Fruit fly (Drosophila melanogaster): Measurements from ENCODE around the gene Ucp4C.

The Ucp4C gene

DNA sequence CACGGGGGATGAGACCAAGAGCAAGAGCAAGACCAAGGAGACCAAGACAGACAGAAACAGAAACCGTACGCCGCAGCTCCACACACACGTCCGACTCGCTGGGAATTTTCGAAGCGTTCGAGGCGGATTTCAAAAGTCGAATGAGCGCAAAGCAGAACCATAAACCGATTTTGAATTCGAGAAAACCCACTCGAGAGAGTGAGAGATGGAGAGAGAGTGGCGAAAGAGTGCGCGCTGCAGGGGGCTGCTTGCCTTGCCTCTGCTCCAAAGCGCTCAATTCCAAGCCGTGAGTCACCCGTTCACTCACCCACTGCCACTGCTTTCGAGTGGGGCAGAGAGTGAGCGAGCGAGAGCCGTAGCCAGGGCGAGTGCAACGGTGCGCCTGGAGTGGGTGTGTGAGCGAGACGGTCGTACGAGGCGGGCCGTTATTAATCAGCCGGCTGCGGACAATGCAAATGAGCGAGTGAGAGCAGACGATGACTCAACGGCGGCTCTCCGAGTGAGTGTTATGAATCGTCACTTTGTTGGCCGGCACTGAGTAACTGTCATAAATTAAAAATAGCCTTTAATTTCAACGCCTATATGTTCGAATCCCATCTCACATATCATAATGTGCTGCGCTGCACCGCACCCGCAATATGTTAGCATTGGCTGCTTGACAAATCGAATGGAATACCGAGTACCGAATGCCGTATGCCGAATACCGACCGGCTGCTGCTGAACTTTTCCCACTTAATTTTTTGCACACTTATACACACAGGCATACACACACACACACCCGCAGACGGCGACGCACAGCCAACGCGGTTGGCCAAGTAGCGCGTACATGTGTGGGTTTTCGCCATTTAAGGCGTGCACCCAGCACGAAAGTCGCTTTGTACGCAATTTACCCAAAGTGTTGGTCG, 11.8 kb downstream of the Ucp4C start (continued):
- TF ChIP-seq lbe (GFP tag; optimal IDR thresholded peaks at IDR 0.05) (peak; percentile 70), CG2120 (GFP tag; optimal IDR thresholded peaks at IDR 0.05) (peak; percentile 17), CG2678 (tag; optimal IDR thresholded peaks at IDR 0.05) (no peak), cad (GFP tag; optimal IDR thresholded peaks at IDR 0.05) (peak; percentile 68), Blimp-1 (GFP tag; optimal IDR thresholded peaks at IDR 0.05) (peak; percentile 4), B-H1 (GFP tag; IDR thresholded peaks at IDR 0.05) (no peak), CG1024 (GFP tag; IDR thresholded peaks at IDR 0.05) (no peak), CG15514 (GFP tag; optimal IDR thresholded peaks at IDR 0.05) (peak; percentile 25), CG12104 (GFP tag; optimal IDR thresholded peaks at IDR 0.05) (no peak), nau (GFP tag; optimal IDR thresholded peaks at IDR 0.05) (no peak), C15 (GFP tag; IDR thresholded peaks at IDR 0.05) (no peak), CG7745 (tag; optimal IDR thresholded peaks at IDR 0.05) (peak; percentile 100), mam (GFP tag; optimal IDR thresholded peaks at IDR 0.05) (no peak), CG10979 (tag; optimal IDR thresholded peaks at IDR 0.05) (no peak), E2f1 (GFP tag; IDR thresholded peaks at IDR 0.05) (no peak), CG12071 (GFP tag; optimal IDR thresholded peaks at IDR 0.05) (peak; percentile 68), CG10959 (GFP tag; IDR thresholded peaks at IDR 0.05) (no peak), so (GFP tag; IDR thresholded peaks at IDR 0.05) (no peak), pfk (GFP tag; optimal IDR thresholded peaks at IDR 0.05) (peak; percentile 42), en (GFP tag; optimal IDR thresholded peaks at IDR 0.05) (no peak), danr (GFP tag; IDR thresholded peaks at IDR 0.05) (no peak), usp (GFP tag; optimal IDR thresholded peaks at IDR 0.05) (no peak), CG6765 (GFP tag; optimal IDR thresholded peaks at IDR 0.05) (peak; percentile 80), Hr51 (GFP tag; optimal IDR thresholded peaks at IDR 0.05) (peak in 1 of 2 experiments; percentile 7), H2.0 (GFP tag; IDR thresholded peaks at IDR 0.05) (no peak), chif (GFP tag; optimal IDR thresholded peaks at IDR 0.05) (no peak), CG32772 (GFP tag; IDR thresholded peaks at IDR 0.05) (no peak), ERR (GFP tag; optimal IDR thresholded peaks at IDR 0.05) (peak; percentile 50), CG10543 (GFP tag; optimal IDR thresholded peaks at IDR 0.05) (peak; percentile 65), Oaz (GFP tag; IDR thresholded peaks at IDR 0.05) (no peak), Neu2 (GFP tag; optimal IDR thresholded peaks at IDR 0.05; ENCODE audit: borderline replicate concordance) (no peak), CG2889 (GFP tag; IDR thresholded peaks at IDR 0.05) (no peak), CG15073 (GFP tag; optimal IDR thresholded peaks at IDR 0.05) (no peak), NfI (GFP tag; optimal IDR thresholded peaks at IDR 0.05) (peak; percentile 4), fru (optimal IDR thresholded peaks at IDR 0.05) (no peak), kah (GFP tag; optimal IDR thresholded peaks at IDR 0.05) (peak; percentile 9), CG2129 (GFP tag; IDR thresholded peaks at IDR 0.05; ENCODE audit: partially characterized antibody) (no peak), CG6689 (GFP tag; IDR thresholded peaks at IDR 0.05) (no peak), amos (GFP tag; IDR thresholded peaks at IDR 0.05; ENCODE audit: partially characterized antibody) (no peak), mirr (GFP tag; optimal IDR thresholded peaks at IDR 0.05) (peak; percentile 56), Fer3 (tag; optimal IDR thresholded peaks at IDR 0.05) (no peak), gt (GFP tag; IDR thresholded peaks at IDR 0.05) (no peak), CG4282 (GFP tag; optimal IDR thresholded peaks at IDR 0.05) (no peak), CG4328 (GFP tag; optimal IDR thresholded peaks at IDR 0.05) (peak; percentile 0), CG5180 (GFP tag; optimal IDR thresholded peaks at IDR 0.05) (peak; percentile 13), toy (GFP tag; IDR thresholded peaks at IDR 0.05) (no peak), bcd (GFP tag; optimal IDR thresholded peaks at IDR 0.05) (no peak), phol (tag; optimal IDR thresholded peaks at IDR 0.05) (no peak), dmrt99B (tag; optimal IDR thresholded peaks at IDR 0.05) (peak; percentile 30)
